Worm (Caenorhabditis elegans): Measurements from ENCODE around the gene T25F10.3.
A peak's percentile ranks its signal among the peaks of the same experiment; 100 is the strongest.
"Not testable (repeated sequence)": the region's sequence is repeated elsewhere in the genome, so short reads cannot be mapped to it uniquely, and the experiment has no call there.

The T25F10.3 gene

DNA sequence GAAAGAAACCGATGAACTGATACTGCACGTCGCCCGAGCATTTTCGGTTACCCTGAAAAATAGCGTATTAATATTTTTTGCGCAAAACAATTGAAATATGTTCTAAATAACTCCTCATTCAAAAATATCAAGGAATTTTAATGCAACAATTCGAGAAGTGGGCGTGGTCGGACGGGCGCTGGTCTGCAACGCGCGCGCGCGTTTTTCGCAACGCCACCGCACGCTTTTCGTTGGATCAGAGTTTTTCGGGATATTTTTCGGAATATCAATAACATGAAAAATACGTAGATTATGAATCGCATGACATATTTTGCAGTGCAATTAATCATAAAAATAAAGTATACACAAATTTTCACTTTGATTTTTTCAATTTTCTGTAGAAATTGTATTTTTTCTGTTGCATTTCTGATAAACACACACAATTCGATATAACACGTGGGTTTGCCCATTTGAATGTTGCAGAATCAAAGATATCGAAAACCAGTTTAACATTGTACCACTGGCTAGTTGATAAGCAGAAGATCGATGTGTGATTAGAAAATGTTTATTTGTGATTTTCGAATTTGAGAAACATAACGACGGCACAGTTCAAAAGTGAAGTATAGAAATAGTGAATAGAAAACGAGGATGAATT lies 35.7 kb upstream of the T25F10.3 start, which contains the start of gene dlst-1 (continued):
- no peak for TF ChIP-seq unc-62 (GFP tag; optimal IDR thresholded peaks at IDR 0.05 in 1 of 2)
- no peak for TF ChIP-seq unc-62 (tag; optimal IDR thresholded peaks at IDR 0.05)
- no peak for TF ChIP-seq egl-27 (tag; optimal IDR thresholded peaks at IDR 0.05)
- TF ChIP-seq fkh-10 (GFP tag; optimal IDR thresholded peaks at IDR 0.05): no peak
- TF ChIP-seq T20F7.1 (GFP tag; optimal IDR thresholded peaks at IDR 0.05): peak; percentile 85
- no peak for TF ChIP-seq php-3 (GFP tag; IDR thresholded peaks at IDR 0.05)
- TF ChIP-seq fos-1 (tag; optimal IDR thresholded peaks at IDR 0.05): no peak
- TF ChIP-seq daf-19 (GFP tag; conservative IDR thresholded peaks at IDR 0.05): no peak
- TF ChIP-seq ztf-7 (tag; optimal IDR thresholded peaks at IDR 0.05): no peak
- no peak for TF ChIP-seq F26F4.8 (GFP tag; conservative IDR thresholded peaks at IDR 0.05)
- no peak for TF ChIP-seq gei-8 (GFP tag; optimal IDR thresholded peaks at IDR 0.05)
- peak in 1 of 2 experiments; percentile 36 for TF ChIP-seq lsy-2 (tag; optimal IDR thresholded peaks at IDR 0.05)
- TF ChIP-seq F49E8.2 (tag; optimal IDR thresholded peaks at IDR 0.05; ENCODE audit: borderline replicate concordance): peak; percentile 1
- no peak for TF ChIP-seq lin-29 (GFP tag; IDR thresholded peaks at IDR 0.05)
- TF ChIP-seq ZK337.2 (GFP tag; IDR thresholded peaks at IDR 0.05): no peak
- no peak for TF ChIP-seq R02D3.7 (tag; optimal IDR thresholded peaks at IDR 0.05)
- TF ChIP-seq daf-16 (GFP tag; optimal IDR thresholded peaks at IDR 0.05): peak in 1 of 2 experiments; percentile 13
- TF ChIP-seq daf-16 (tag; optimal IDR thresholded peaks at IDR 0.05): peak; percentile 53
- TF ChIP-seq ceh-28 (tag; optimal IDR thresholded peaks at IDR 0.05): no peak
- TF ChIP-seq dpl-1 (GFP tag; optimal IDR thresholded peaks at IDR 0.05): peak; percentile 33
- no peak for TF ChIP-seq lin-1 (GFP tag; IDR thresholded peaks at IDR 0.05)
- no peak for TF ChIP-seq lin-13 (GFP tag; optimal IDR thresholded peaks at IDR 0.05)
- TF ChIP-seq hmg-1.1 (GFP tag; IDR thresholded peaks at IDR 0.05): peak; percentile 50; the same call in 1 of the 2 replicates
- TF ChIP-seq ctbp-1 (GFP tag; IDR thresholded peaks at IDR 0.05): no peak
- TF ChIP-seq mep-1 (tag; optimal IDR thresholded peaks at IDR 0.05): peak; percentile 47
- TF ChIP-seq nhr-77 (tag; optimal IDR thresholded peaks at IDR 0.05): no peak
- TF ChIP-seq ama-1 (optimal IDR thresholded peaks at IDR 0.05): no peak
- TF ChIP-seq ces-1 (GFP tag; optimal IDR thresholded peaks at IDR 0.05): no peak
- TF ChIP-seq Y75B8A.6 (GFP tag; IDR thresholded peaks at IDR 0.05): no peak
- no peak for TF ChIP-seq nhr-76 (tag; optimal IDR thresholded peaks at IDR 0.05)
- TF ChIP-seq mxl-3 (GFP tag; optimal IDR thresholded peaks at IDR 0.05): peak; percentile 54
- TF ChIP-seq vab-7 (GFP tag; IDR thresholded peaks at IDR 0.05): no peak

DNA sequence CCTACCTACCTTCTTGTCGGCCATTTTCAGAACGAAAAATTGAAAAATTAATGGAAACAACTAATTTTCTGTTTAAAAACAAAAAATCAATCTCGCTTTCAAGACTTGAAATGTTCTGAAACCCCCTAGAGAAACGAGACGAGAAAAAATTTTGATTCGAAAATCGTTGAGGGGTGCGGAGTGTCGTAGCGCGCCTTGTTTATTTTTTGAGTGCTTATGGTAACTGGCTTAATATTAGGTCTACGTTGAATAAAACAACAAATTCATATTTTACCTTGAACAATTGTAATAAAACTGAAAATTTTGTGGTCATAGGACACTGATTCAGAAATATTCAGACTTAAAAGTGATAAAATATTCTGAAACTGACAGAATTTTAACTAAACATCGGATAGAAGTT lies 34.4 kb upstream of the T25F10.3 start, which contains the start of gene sna-1:
TSS of gene sna-1 (minus strand) at position 218 of the 400 bp plus-strand sequence.
- TF ChIP-seq zip-11 (GFP tag; IDR thresholded peaks at IDR 0.05): no peak
- TF ChIP-seq T20F7.1 (GFP tag; optimal IDR thresholded peaks at IDR 0.05): peak; percentile 92
- no peak for TF ChIP-seq attf-4 (tag; optimal IDR thresholded peaks at IDR 0.05)
- TF ChIP-seq lin-1 (GFP tag; IDR thresholded peaks at IDR 0.05): no peak
- TF ChIP-seq lsy-2 (tag; optimal IDR thresholded peaks at IDR 0.05): no peak
- no peak for TF ChIP-seq lir-3 (tag; optimal IDR thresholded peaks at IDR 0.05)
- peak; percentile 89 for TF ChIP-seq Y48G9A.11 (GFP tag; IDR thresholded peaks at IDR 0.05)
- TF ChIP-seq Y5F2A.4 (GFP tag; optimal IDR thresholded peaks at IDR 0.05): no peak
- no peak for TF ChIP-seq zip-2 (tag; optimal IDR thresholded peaks at IDR 0.05)

DNA sequence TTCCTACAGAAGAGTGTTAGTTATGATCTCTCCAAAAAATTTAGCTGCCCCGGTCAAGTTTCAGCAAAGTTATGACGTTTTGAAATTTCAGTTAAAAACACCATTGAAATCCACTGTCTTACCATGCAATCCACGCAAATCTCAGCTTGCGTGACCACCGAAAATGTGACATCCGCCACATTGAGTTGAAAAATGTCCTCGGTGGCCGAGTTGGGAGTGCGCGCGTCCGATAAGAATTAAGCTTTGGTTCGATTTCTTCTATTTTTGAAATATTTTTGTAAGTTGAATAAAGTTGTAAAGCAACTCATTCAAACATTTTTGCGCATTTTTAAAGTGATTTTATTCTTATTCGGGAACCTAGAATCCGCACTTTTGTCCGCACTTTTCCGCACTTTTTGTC lies 33.8 kb upstream of the T25F10.3 start:
- TF ChIP-seq Y48G9A.11 (GFP tag; IDR thresholded peaks at IDR 0.05) (peak; percentile 89), pha-4 (GFP tag; IDR thresholded peaks at IDR 0.05) (0 out of 2 replicates have a peak, but pooled peaks have one; percentile 15), arid-1 (GFP tag; conservative IDR thresholded peaks at IDR 0.05) (peak; percentile 51), F26F4.8 (GFP tag; conservative IDR thresholded peaks at IDR 0.05) (peak; percentile 72; the same call in 1 of the 2 replicates), dmd-8 (GFP tag; IDR thresholded peaks at IDR 0.05) (peak; percentile 48; the same call in 1 of the 2 replicates)
- not testable (repeated sequence) for TF ChIP-seq pha-4 (tag; optimal IDR thresholded peaks at IDR 0.05)

Measured in whole organism, L4 larva.